Worm (Caenorhabditis elegans): ENCODE measurements around the gene crn-5.

Gene crn-5

DNA sequence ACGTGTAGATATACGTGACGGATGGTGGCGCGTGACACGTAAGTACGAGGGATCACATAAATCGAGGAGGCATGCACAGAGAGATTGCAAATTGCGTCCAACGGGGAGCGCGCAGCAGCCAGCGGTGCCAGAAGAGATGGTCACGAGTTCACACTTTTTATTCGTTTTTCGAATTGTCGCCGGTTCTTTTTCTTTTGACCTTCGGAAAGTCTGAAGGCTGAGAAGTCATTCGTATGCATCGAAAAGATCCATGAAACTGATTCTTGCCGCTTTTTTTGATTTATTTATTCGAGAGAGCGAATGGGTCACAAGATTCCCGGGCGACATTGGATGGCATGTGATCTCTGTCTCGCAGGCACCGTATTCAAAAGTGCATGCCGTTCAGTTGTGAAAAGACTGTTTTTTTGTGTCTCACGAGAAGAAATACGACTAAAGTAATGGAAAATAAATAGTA is 33.6 kb upstream of the crn-5 start (continued):
- TF ChIP-seq xnd-1 (tag; optimal IDR thresholded peaks at IDR 0.05) (no peak), ceh-100 (GFP tag; IDR thresholded peaks at IDR 0.05) (no peak), ceh-79 (tag; optimal IDR thresholded peaks at IDR 0.05) (no peak), C17E4.6 (GFP tag; IDR thresholded peaks at IDR 0.05) (no peak), lag-1 (GFP tag; IDR thresholded peaks at IDR 0.05) (no peak), akir-1 (GFP tag; optimal IDR thresholded peaks at IDR 0.05) (no peak), lsy-27 (tag; optimal IDR thresholded peaks at IDR 0.05; ENCODE audit: borderline replicate concordance, insufficient read depth) (no peak)

DNA sequence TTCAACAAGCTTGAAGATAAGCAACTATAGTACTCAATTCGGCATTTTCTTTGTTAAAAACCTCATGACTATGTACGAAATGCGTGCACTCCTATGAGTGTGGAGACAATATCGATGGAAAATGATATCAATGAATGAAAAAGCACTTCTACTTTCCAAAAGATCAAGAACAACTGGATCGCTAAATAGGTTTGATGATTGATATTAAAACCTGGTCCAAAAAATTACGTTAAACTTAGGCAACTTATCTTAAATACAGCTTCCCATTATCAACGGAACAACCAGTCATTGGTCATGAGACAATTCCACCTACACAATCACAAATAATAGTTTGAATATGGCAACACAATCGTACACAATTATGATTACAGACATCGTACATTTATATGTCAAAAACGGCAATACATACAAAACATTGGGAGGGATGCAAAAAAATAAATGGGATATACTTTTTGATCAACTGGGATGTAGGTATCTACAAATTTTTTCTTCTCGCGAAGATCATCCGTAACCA is 32.8 kb upstream of the crn-5 start:
- no peak for TF ChIP-seq let-526 (GFP tag; IDR thresholded peaks at IDR 0.05)
- TF ChIP-seq lag-1 (GFP tag; IDR thresholded peaks at IDR 0.05), result no peak
- TF ChIP-seq rcor-1 (GFP tag; IDR thresholded peaks at IDR 0.05), result 0 out of 2 replicates have a peak, but pooled peaks have one; percentile 5
- TF ChIP-seq zim-3 (tag; optimal IDR thresholded peaks at IDR 0.05), result peak; percentile 62
- peak; percentile 54 for TF ChIP-seq hrde-1 (tag; optimal IDR thresholded peaks at IDR 0.05; ENCODE audit: borderline replicate concordance)
- TF ChIP-seq ceh-79 (tag; optimal IDR thresholded peaks at IDR 0.05), result no peak
- TF ChIP-seq mes-4 (tag; optimal IDR thresholded peaks at IDR 0.05), result no peak
- TF ChIP-seq lin-54 (GFP tag; optimal IDR thresholded peaks at IDR 0.05), result peak; percentile 23
- no peak for TF ChIP-seq K12H6.12 (tag; optimal IDR thresholded peaks at IDR 0.05)
- TF ChIP-seq snpc-3.4 (tag; optimal IDR thresholded peaks at IDR 0.05), result peak; percentile 81
- no peak for TF ChIP-seq snpc-1.1 (tag; optimal IDR thresholded peaks at IDR 0.05; ENCODE audit: insufficient read depth)
- TF ChIP-seq pbrm-1 (GFP tag; IDR thresholded peaks at IDR 0.05), result 0 out of 2 replicates have a peak, but pooled peaks have one; percentile 57
- no peak for TF ChIP-seq efl-1 (GFP tag; optimal IDR thresholded peaks at IDR 0.05)
- TF ChIP-seq ztf-26 (tag; optimal IDR thresholded peaks at IDR 0.05), result no peak
- TF ChIP-seq ekl-4 (GFP tag; IDR thresholded peaks at IDR 0.05), result 0 out of 2 replicates have a peak, but pooled peaks have one; percentile 60
- TF ChIP-seq snpc-4 (GFP tag; optimal IDR thresholded peaks at IDR 0.05), result peak; percentile 6
- TF ChIP-seq snpc-4 (tag; optimal IDR thresholded peaks at IDR 0.05), result no peak
- TF ChIP-seq madf-3 (GFP tag; IDR thresholded peaks at IDR 0.05), result peak; percentile 69; the same call in 1 of the 2 replicates
- no peak for TF ChIP-seq hmg-20 (GFP tag; IDR thresholded peaks at IDR 0.05)
- TF ChIP-seq hsf-1 (GFP tag; IDR thresholded peaks at IDR 0.05), result peak; percentile 53
- TF ChIP-seq attf-6 (GFP tag; IDR thresholded peaks at IDR 0.05), result 0 out of 2 replicates have a peak, but pooled peaks have one; percentile 10
- TF ChIP-seq ceh-40 (GFP tag; IDR thresholded peaks at IDR 0.05), result peak; percentile 68; the same call in 1 of the 2 replicates
- no peak for TF ChIP-seq madf-10 (tag; optimal IDR thresholded peaks at IDR 0.05)
- peak; percentile 28 for TF ChIP-seq ama-1 (optimal IDR thresholded peaks at IDR 0.05)
- peak in 1 of 2 experiments; percentile 48 for TF ChIP-seq ama-1 (GFP tag; optimal IDR thresholded peaks at IDR 0.05)
- TF ChIP-seq F49E8.2 (tag; optimal IDR thresholded peaks at IDR 0.05; ENCODE audit: insufficient read depth), result peak; percentile 81
- peak; percentile 36 for TF ChIP-seq lsl-1 (GFP tag; optimal IDR thresholded peaks at IDR 0.05)
- 0 out of 2 replicates have a peak, but pooled peaks have one; percentile 68 for TF ChIP-seq lin-26 (GFP tag; IDR thresholded peaks at IDR 0.05)
- no peak for TF ChIP-seq cebp-1 (GFP tag; IDR thresholded peaks at IDR 0.05)
- TF ChIP-seq cebp-1 (tag; optimal IDR thresholded peaks at IDR 0.05), result peak; percentile 48
- no peak for TF ChIP-seq akir-1 (GFP tag; optimal IDR thresholded peaks at IDR 0.05)
- TF ChIP-seq ceh-27 (GFP tag; optimal IDR thresholded peaks at IDR 0.05), result peak; percentile 1
- TF ChIP-seq ZK185.1 (tag; optimal IDR thresholded peaks at IDR 0.05; ENCODE audit: poor library complexity, severe bottlenecking), result peak; percentile 6
- TF ChIP-seq madf-6 (GFP tag; IDR thresholded peaks at IDR 0.05), result peak; percentile 60; the same call in 1 of the 2 replicates
- peak; percentile 23; the same call in 1 of the 2 replicates for TF ChIP-seq nfyb-1 (GFP tag; IDR thresholded peaks at IDR 0.05)
- TF ChIP-seq tbp1 (GFP tag; optimal IDR thresholded peaks at IDR 0.05), result peak; percentile 9
- 0 out of 2 replicates have a peak, but pooled peaks have one; percentile 11 for TF ChIP-seq Y53G8AR.9 (GFP tag; conservative IDR thresholded peaks at IDR 0.05)
- peak; percentile 47 for TF ChIP-seq die-1 (tag; optimal IDR thresholded peaks at IDR 0.05)
- peak; percentile 11 for TF ChIP-seq snpc-1.3 (tag; optimal IDR thresholded peaks at IDR 0.05; ENCODE audit: insufficient read depth)
- TF ChIP-seq B0336.3 (GFP tag; IDR thresholded peaks at IDR 0.05), result peak; percentile 31; the same call in 1 of the 2 replicates
- 0 out of 2 replicates have a peak, but pooled peaks have one; percentile 39 for TF ChIP-seq Y79H2A.3 (GFP tag; conservative IDR thresholded peaks at IDR 0.05)
